Worm (Caenorhabditis elegans) whole organism, L4 larva: Measurements from ENCODE around the gene srh-170.

Experiments used
- F49E8.2 ChIP-seq: sonication (generic microtip); optimal IDR thresholded peaks from 2 replicates; lab custom pipeline; 2016; ENCODE audit warnings: missing compliant biosample characterization, mild to moderate bottlenecking, missing genetic modification characterization, borderline replicate concordance
- lin-15B ChIP-seq: fragments of 150-350 bp; sonication (generic microtip); optimal IDR thresholded peaks from 3 replicates; lab custom pipeline; 2014; ENCODE audit warnings: missing biosample characterization, missing genetic modification characterization
- nhr-28 ChIP-seq: fragments of 150-350 bp; optimal IDR thresholded peaks from 2 replicates; lab custom pipeline; 2014; ENCODE audit warnings: missing biosample characterization, missing genetic modification characterization

DNA sequence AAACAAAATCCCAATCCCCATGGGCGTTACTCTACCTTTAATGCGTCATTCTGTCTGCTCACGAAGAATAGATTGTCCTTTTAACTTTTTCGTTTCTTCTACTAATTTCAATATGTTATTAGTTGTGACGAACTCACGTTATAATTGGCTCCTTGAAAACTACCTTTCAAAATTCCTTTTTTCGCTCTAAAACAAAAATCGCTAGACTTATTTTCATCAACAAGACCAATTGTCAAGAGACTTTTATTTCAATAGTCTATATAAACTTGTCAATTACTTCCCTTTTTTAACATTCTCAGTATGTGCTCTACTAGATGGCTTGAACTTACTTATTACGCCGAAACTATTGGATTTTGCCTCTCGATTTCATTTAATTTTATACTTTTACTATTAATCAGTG lies 3.9 kb downstream of the srh-170 start, which contains the start of gene str-102:
- TF ChIP-seq lin-15B (tag; lab: Kevin White, UChicago) (no peak), F49E8.2 (tag; lab: Kevin White, UChicago) (no peak), nhr-28 (tag; lab: Kevin White, UChicago) (no peak)
